Worm (Caenorhabditis elegans) whole organism, L1 larva: Measurements from ENCODE around the gene VW02B12L.2.

Experiments used
- C04F5.9 ChIP-seq: sonication (generic microtip); optimal IDR thresholded peaks from 2 replicates; lab custom pipeline; 2016; ENCODE audit warnings: missing genetic modification characterization, missing compliant biosample characterization
- C34B4.2 ChIP-seq: sonication (generic microtip); optimal IDR thresholded peaks from 2 replicates; lab custom pipeline; 2017; ENCODE audit warnings: mild to moderate bottlenecking, missing genetic modification characterization, missing compliant biosample characterization
- F16B12.6 ChIP-seq: fragments of 150-350 bp; optimal IDR thresholded peaks from 2 replicates; lab custom pipeline; 2014; ENCODE audit warnings: missing biosample characterization, missing genetic modification characterization
- Y116A8C.19 ChIP-seq: sonication (generic microtip); optimal IDR thresholded peaks from 2 replicates; lab custom pipeline; 2016; ENCODE audit warnings: missing compliant biosample characterization, missing genetic modification characterization, borderline replicate concordance
- aha-1 ChIP-seq: fragments of 150-350 bp; optimal IDR thresholded peaks from 2 replicates; lab custom pipeline; 2014; ENCODE audit warnings: missing biosample characterization, missing genetic modification characterization
- alr-1 ChIP-seq: fragments of 200-800 bp; sonication (Bioruptor generic); optimal IDR thresholded peaks from 2 replicates; lab custom pipeline; 2018; ENCODE audit warnings: borderline replicate concordance, mild to moderate bottlenecking, missing genetic modification characterization, missing compliant biosample characterization
- aly-2 ChIP-seq: fragments of 150-350 bp; optimal IDR thresholded peaks from 2 replicates; lab custom pipeline; 2014; ENCODE audit warnings: missing biosample characterization, missing genetic modification characterization
- blmp-1 ChIP-seq: fragments of 150-350 bp; optimal IDR thresholded peaks from 2 replicates; lab custom pipeline; 2014; ENCODE audit warnings: missing biosample characterization, missing genetic modification characterization
- ceh-63 ChIP-seq: fragments of 200-800 bp; sonication (Bioruptor generic); optimal IDR thresholded peaks from 2 replicates; lab custom pipeline; 2018; ENCODE audit warnings: mild to moderate bottlenecking, missing genetic modification characterization, missing compliant biosample characterization
- ceh-88 ChIP-seq: fragments of 200-800 bp; sonication (Bioruptor generic); IDR thresholded peaks from 2 replicates; pipeline ENCODE4 v1.3.6; 2022; ENCODE audit warnings: missing genetic modification characterization, missing compliant biosample characterization
- dpl-1 ChIP-seq, 3 experiments: fragments of 150-350 bp in 2 of 3; sonication (generic microtip) in 1 of 3; optimal IDR thresholded peaks; 2 replicates each; lab custom pipeline; 2014 to 2017; ENCODE audit warnings: missing biosample characterization in 3 of 3, missing genetic modification characterization in 3 of 3, missing genetic modification reagents in 3 of 3
- egl-13 ChIP-seq: sonication (generic microtip); optimal IDR thresholded peaks from 2 replicates; lab custom pipeline; 2016; ENCODE audit warnings: missing genotype, missing genetic modification reagents, missing genetic modification characterization, missing compliant biosample characterization
- egl-27 ChIP-seq, 2 experiments: fragments of 150-350 bp in 1 of 2; sonication (generic microtip); optimal IDR thresholded peaks; 3 replicates each; lab custom pipeline; 2017 to 2018; ENCODE audit warnings: missing biosample characterization in 2 of 2, missing genetic modification characterization in 2 of 2, missing genetic modification reagents in 2 of 2
- elt-3 ChIP-seq, 6 experiments: fragments of 150-350 bp in 1 of 6; sonication (generic microtip); optimal IDR thresholded peaks; 2 replicates each; lab custom pipeline; 2017 to 2018; ENCODE audit warnings: missing biosample characterization in 6 of 6, missing genetic modification characterization in 6 of 6, inconsistent platforms in 1 of 6
- fkh-10 ChIP-seq: sonication (generic microtip); optimal IDR thresholded peaks from 2 replicates; lab custom pipeline; 2017; ENCODE audit warnings: missing biosample characterization, missing genetic modification reagents, missing genetic modification characterization
- fkh-4 ChIP-seq: sonication (generic microtip); optimal IDR thresholded peaks from 2 replicates; lab custom pipeline; 2016; ENCODE audit warnings: missing compliant biosample characterization, missing genetic modification characterization, borderline replicate concordance
- fkh-8 ChIP-seq: sonication (generic microtip); optimal IDR thresholded peaks from 2 replicates; lab custom pipeline; 2016; ENCODE audit warnings: mild to moderate bottlenecking, missing genetic modification characterization, missing compliant biosample characterization
- grh-1 ChIP-seq: fragments of 200-800 bp; sonication (Bioruptor generic); IDR thresholded peaks from 2 replicates; pipeline ENCODE4 v1.3.6; 2022; ENCODE audit warnings: missing genetic modification reagents, missing genetic modification characterization, missing compliant biosample characterization
- hlh-4 ChIP-seq: sonication (generic microtip); optimal IDR thresholded peaks from 2 replicates; lab custom pipeline; 2016; ENCODE audit warnings: mild to moderate bottlenecking, missing genetic modification characterization, missing compliant biosample characterization
- hpl-2 ChIP-seq: fragments of 150-350 bp; optimal IDR thresholded peaks from 2 replicates; lab custom pipeline; 2014; ENCODE audit warnings: missing biosample characterization, missing genetic modification reagents, missing genetic modification characterization
- jun-1 ChIP-seq: fragments of 150-350 bp; optimal IDR thresholded peaks from 2 replicates; lab custom pipeline; 2014; ENCODE audit warnings: missing biosample characterization, missing genetic modification reagents, missing genetic modification characterization
- lin-13 ChIP-seq: fragments of 150-350 bp; optimal IDR thresholded peaks from 2 replicates; lab custom pipeline; 2014; ENCODE audit warnings: missing biosample characterization, missing genetic modification reagents, missing genetic modification characterization
- lin-14 ChIP-seq: fragments of 200-800 bp; sonication (Bioruptor generic); optimal IDR thresholded peaks from 2 replicates; lab custom pipeline; 2018; ENCODE audit warnings: mild to moderate bottlenecking, missing genetic modification characterization, moderate library complexity, missing compliant biosample characterization
- lin-15B ChIP-seq: fragments of 150-350 bp; sonication (generic microtip); optimal IDR thresholded peaks from 3 replicates; lab custom pipeline; 2014; ENCODE audit warnings: missing biosample characterization, missing genetic modification characterization
- lin-35 ChIP-seq, 2 experiments: fragments of 150-350 bp; optimal IDR thresholded peaks; 2 replicates each; lab custom pipeline; 2014; ENCODE audit warnings: missing biosample characterization in 2 of 2, missing genetic modification characterization in 2 of 2, missing genetic modification reagents in 2 of 2
- lir-3 ChIP-seq: sonication (generic microtip); optimal IDR thresholded peaks from 2 replicates; lab custom pipeline; 2016; ENCODE audit warnings: mild to moderate bottlenecking, missing genetic modification characterization, moderate library complexity, missing compliant biosample characterization; ENCODE audit not compliant: poor library complexity
- mab-9 ChIP-seq: fragments of 200-800 bp; sonication (Bioruptor generic); IDR thresholded peaks from 2 replicates; pipeline ENCODE4 v1.3.6; 2022; ENCODE audit warnings: missing genetic modification reagents, missing genetic modification characterization, missing compliant biosample characterization
- mdl-1 ChIP-seq, 2 experiments: fragments of 150-350 bp; optimal IDR thresholded peaks; 2 replicates each; lab custom pipeline; 2014 to 2017; ENCODE audit warnings: missing biosample characterization in 2 of 2, missing genetic modification characterization in 2 of 2, inconsistent platforms in 1 of 2
- mef-2 ChIP-seq: fragments of 150-350 bp; optimal IDR thresholded peaks from 2 replicates; lab custom pipeline; 2014; ENCODE audit warnings: missing biosample characterization, missing genetic modification characterization
- nhr-20 ChIP-seq: sonication (generic microtip); optimal IDR thresholded peaks from 2 replicates; lab custom pipeline; 2016; ENCODE audit warnings: mild to moderate bottlenecking, missing genetic modification characterization, missing compliant biosample characterization
- nhr-237 ChIP-seq: fragments of 150-350 bp; optimal IDR thresholded peaks from 2 replicates; lab custom pipeline; 2014; ENCODE audit warnings: missing biosample characterization, missing genetic modification characterization
- nhr-28 ChIP-seq: fragments of 150-350 bp; optimal IDR thresholded peaks from 2 replicates; lab custom pipeline; 2014; ENCODE audit warnings: missing biosample characterization, missing genetic modification characterization
- nhr-47 ChIP-seq: sonication (generic microtip); optimal IDR thresholded peaks from 2 replicates; lab custom pipeline; 2016; ENCODE audit warnings: mild to moderate bottlenecking, missing genetic modification characterization, moderate library complexity, missing compliant biosample characterization
- nhr-71 ChIP-seq: sonication (generic microtip); optimal IDR thresholded peaks from 2 replicates; lab custom pipeline; 2016; ENCODE audit warnings: mild to moderate bottlenecking, missing genetic modification characterization, moderate library complexity, missing compliant biosample characterization
- nhr-76 ChIP-seq: sonication (generic microtip); optimal IDR thresholded peaks from 2 replicates; lab custom pipeline; 2017; ENCODE audit warnings: missing biosample characterization, missing genetic modification characterization
- nhr-77 ChIP-seq: fragments of 150-350 bp; optimal IDR thresholded peaks from 2 replicates; lab custom pipeline; 2014; ENCODE audit warnings: missing biosample characterization, missing genetic modification characterization
- nhr-85 ChIP-seq: sonication (generic microtip); peaks from one replicate; lab custom pipeline; 2016; ENCODE audit warnings: missing genetic modification characterization, inconsistent platforms, missing compliant biosample characterization
- nhr-90 ChIP-seq: sonication (generic microtip); optimal IDR thresholded peaks from 2 replicates; lab custom pipeline; 2016; ENCODE audit warnings: mild to moderate bottlenecking, missing genetic modification characterization, missing compliant biosample characterization; ENCODE audit not compliant: poor library complexity
- pag-3 ChIP-seq: sonication (generic microtip); optimal IDR thresholded peaks from 2 replicates; lab custom pipeline; 2017; ENCODE audit warnings: missing genetic modification characterization, mild to moderate bottlenecking, missing compliant biosample characterization, antibody characterized with exemption, borderline replicate concordance; ENCODE audit not compliant: insufficient read depth
- pax-3 ChIP-seq: fragments of 200-800 bp; sonication (Bioruptor generic); optimal IDR thresholded peaks from 2 replicates; lab custom pipeline; 2018; ENCODE audit warnings: mild to moderate bottlenecking, missing genetic modification characterization, moderate library complexity, missing compliant biosample characterization
- pqm-1 ChIP-seq: sonication (generic microtip); optimal IDR thresholded peaks from 3 replicates; lab custom pipeline; 2017; ENCODE audit warnings: missing biosample characterization, missing genetic modification characterization
- rnt-1 ChIP-seq: sonication (generic microtip); optimal IDR thresholded peaks from 2 replicates; lab custom pipeline; 2016; ENCODE audit warnings: mild to moderate bottlenecking, missing genetic modification characterization, moderate library complexity, missing compliant biosample characterization
- skn-1 ChIP-seq: fragments of 150-350 bp; optimal IDR thresholded peaks from 2 replicates; lab custom pipeline; 2014; ENCODE audit warnings: missing biosample characterization, missing genetic modification characterization
- snpc-4 ChIP-seq: fragments of 150-350 bp; optimal IDR thresholded peaks from 2 replicates; lab custom pipeline; 2014; ENCODE audit warnings: missing biosample characterization, missing genetic modification characterization
- snu-23 ChIP-seq: sonication (generic microtip); optimal IDR thresholded peaks from 2 replicates; lab custom pipeline; 2016; ENCODE audit warnings: missing genetic modification characterization, missing compliant biosample characterization
- tbx-2 ChIP-seq: sonication (generic microtip); optimal IDR thresholded peaks from 2 replicates; lab custom pipeline; 2016; ENCODE audit warnings: missing genetic modification characterization, missing compliant biosample characterization
- tlp-1 ChIP-seq: fragments of 150-350 bp; optimal IDR thresholded peaks from 2 replicates; lab custom pipeline; 2014; ENCODE audit warnings: missing biosample characterization, missing genetic modification characterization
- unc-130 ChIP-seq: fragments of 150-350 bp; optimal IDR thresholded peaks from 2 replicates; lab custom pipeline; 2017; ENCODE audit warnings: missing biosample characterization, missing genetic modification characterization, inconsistent platforms
- unc-30 ChIP-seq: sonication (generic microtip); optimal IDR thresholded peaks from 2 replicates; lab custom pipeline; 2017; ENCODE audit warnings: missing biosample characterization, missing genetic modification characterization
- unc-62 ChIP-seq: fragments of 150-350 bp; optimal IDR thresholded peaks from 2 replicates; lab custom pipeline; 2014; ENCODE audit warnings: missing biosample characterization, missing genetic modification reagents, missing genetic modification characterization
- unc-86 ChIP-seq: sonication (generic microtip); optimal IDR thresholded peaks from 2 replicates; lab custom pipeline; 2016; ENCODE audit warnings: missing genetic modification characterization, missing compliant biosample characterization
- unc-98 ChIP-seq: fragments of 200-800 bp; sonication (Bioruptor generic); IDR thresholded peaks from 2 replicates; pipeline ENCODE4 v1.3.6; 2022; ENCODE audit warnings: missing genetic modification characterization, missing compliant biosample characterization
- ztf-4 ChIP-seq: fragments of 150-350 bp; optimal IDR thresholded peaks from 2 replicates; lab custom pipeline; 2014; ENCODE audit warnings: missing biosample characterization, missing genetic modification characterization

Gene VW02B12L.2

ce11 chrII:11440265-11440664, at the start of gene VW02B12L.2:
Gene VW02B12L.2 (minus strand): TSS chrII:11440329.
- TF ChIP-seq grh-1 (GFP tag; lab: Robert Waterston, UW) (no peak), nhr-237 (tag; lab: Kevin White, UChicago) (no peak), egl-13 (tag; lab: Kevin White, UChicago) (no peak), Y116A8C.19 (tag; lab: Kevin White, UChicago) (no peak), mab-9 (GFP tag; lab: Robert Waterston, UW) (no peak), tbx-2 (tag; lab: Kevin White, UChicago) (no peak), ceh-88 (GFP tag; lab: Robert Waterston, UW) (no peak), nhr-20 (tag; lab: Kevin White, UChicago) (peak; percentile 52), unc-62 (GFP tag; lab: Kevin White, UChicago) (no peak), hlh-4 (tag; lab: Kevin White, UChicago) (no peak), unc-98 (GFP tag; lab: Robert Waterston, UW) (no peak), aly-2 (no peak), pqm-1 (tag; lab: Kevin White, UChicago) (no peak), egl-27 (tag; optimal IDR thresholded peaks at IDR 0.05; lab: Kevin White, UChicago) (no peak), mef-2 (tag; lab: Kevin White, UChicago) (no peak), alr-1 (tag; lab: Kevin White, UChicago) (no peak), ztf-4 (tag; lab: Kevin White, UChicago) (no peak), blmp-1 (tag; lab: Kevin White, UChicago) (peak; percentile 71), elt-3 (tag; optimal IDR thresholded peaks at IDR 0.05; lab: Kevin White, UChicago) (no peak), nhr-28 (tag; lab: Kevin White, UChicago) (no peak), ceh-63 (GFP tag; lab: Kevin White, UChicago) (no peak), nhr-47 (tag; lab: Kevin White, UChicago) (no peak), fkh-10 (GFP tag; lab: Kevin White, UChicago) (no peak), fkh-8 (tag; lab: Kevin White, UChicago) (peak; percentile 4), nhr-77 (tag; lab: Kevin White, UChicago) (peak; percentile 23), dpl-1 (GFP tag; optimal IDR thresholded peaks at IDR 0.05; lab: Kevin White, UChicago) (peak; percentile 80 to 90 (median 89)), tlp-1 (tag; lab: Kevin White, UChicago) (no peak), C04F5.9 (no peak), C34B4.2 (tag; lab: Kevin White, UChicago) (no peak), pag-3 (tag; lab: Kevin White, UChicago) (no peak), aha-1 (tag; lab: Kevin White, UChicago) (no peak), pax-3 (tag; lab: Kevin White, UChicago) (no peak), snpc-4 (tag; lab: Kevin White, UChicago) (peak; percentile 7), lin-35 (GFP tag; optimal IDR thresholded peaks at IDR 0.05; lab: Kevin White, UChicago) (peak; percentile 89 to 96), snu-23 (GFP tag; lab: Kevin White, UChicago) (peak; percentile 57), lin-13 (GFP tag; lab: Kevin White, UChicago) (no peak), nhr-85 (tag; lab: Kevin White, UChicago) (no peak), skn-1 (tag; lab: Kevin White, UChicago) (peak; percentile 58), nhr-76 (no peak), nhr-71 (tag; lab: Kevin White, UChicago) (peak; percentile 59), lir-3 (tag; lab: Kevin White, UChicago) (no peak), lin-14 (GFP tag; lab: Kevin White, UChicago) (peak; percentile 61), unc-86 (tag; lab: Kevin White, UChicago) (no peak), jun-1 (tag; lab: Kevin White, UChicago) (no peak), rnt-1 (peak; percentile 38), F16B12.6 (tag; lab: Kevin White, UChicago) (no peak), nhr-90 (tag; lab: Kevin White, UChicago) (peak; percentile 34), unc-30 (tag; lab: Kevin White, UChicago) (no peak), fkh-4 (tag; lab: Kevin White, UChicago) (no peak), mdl-1 (tag; optimal IDR thresholded peaks at IDR 0.05; lab: Kevin White, UChicago) (no peak), unc-130 (tag; lab: Kevin White, UChicago) (no peak), lin-15B (tag; lab: Kevin White, UChicago) (peak; percentile 45), hpl-2 (GFP tag; lab: Kevin White, UChicago) (no peak)
